Worm (Caenorhabditis elegans): ENCODE measurements around the gene K02A6.4.

K02A6.4 gene

ce11 chrX:8252293-8252692, 33.7 kb upstream of the K02A6.4 start, which contains the start of gene M60.6:
TSS of gene M60.6 (minus strand) at chrX:8252458.
- TF ChIP-seq nhr-23 (tag; optimal IDR thresholded peaks at IDR 0.05) = peak; percentile 33
- no peak for TF ChIP-seq fkh-2 (tag; optimal IDR thresholded peaks at IDR 0.05)
- no peak for TF ChIP-seq nhr-12 (tag; optimal IDR thresholded peaks at IDR 0.05)
- no peak for TF ChIP-seq zag-1 (tag; optimal IDR thresholded peaks at IDR 0.05)
- no peak for TF ChIP-seq nhr-77 (tag; optimal IDR thresholded peaks at IDR 0.05)
- peak; percentile 51 for TF ChIP-seq nhr-25 (tag; optimal IDR thresholded peaks at IDR 0.05)
- TF ChIP-seq skn-1 (tag; optimal IDR thresholded peaks at IDR 0.05) = no peak
- no peak for TF ChIP-seq aly-2 (tag; optimal IDR thresholded peaks at IDR 0.05)
- no peak for TF ChIP-seq pqm-1 (tag; optimal IDR thresholded peaks at IDR 0.05)
- no peak for TF ChIP-seq mdl-1 (tag; optimal IDR thresholded peaks at IDR 0.05)
- no peak for TF ChIP-seq ceh-16 (tag; optimal IDR thresholded peaks at IDR 0.05)
- TF ChIP-seq ceh-28 (tag; optimal IDR thresholded peaks at IDR 0.05) = no peak
- peak; percentile 24 for TF ChIP-seq hmg-11 (tag; optimal IDR thresholded peaks at IDR 0.05)
- TF ChIP-seq elt-3 (tag; optimal IDR thresholded peaks at IDR 0.05) = no peak
- TF ChIP-seq nhr-43 (tag; optimal IDR thresholded peaks at IDR 0.05; ENCODE audit: poor library complexity, severe bottlenecking) = peak; percentile 23
- TF ChIP-seq eor-1 (tag; optimal IDR thresholded peaks at IDR 0.05) = no peak
- TF ChIP-seq nfya-1 (tag; optimal IDR thresholded peaks at IDR 0.05; ENCODE audit: insufficient read depth) = peak; percentile 47
- peak; percentile 34 for TF ChIP-seq snpc-4 (tag; optimal IDR thresholded peaks at IDR 0.05)

ce11 chrX:8247088-8247487, 28.5 kb upstream of the K02A6.4 start:
- TF ChIP-seq elt-1 (tag; optimal IDR thresholded peaks at IDR 0.05) (no peak), ztf-11 (tag; optimal IDR thresholded peaks at IDR 0.05) (no peak), aly-2 (tag; optimal IDR thresholded peaks at IDR 0.05) (no peak), eor-1 (tag; optimal IDR thresholded peaks at IDR 0.05) (no peak), fkh-2 (tag; optimal IDR thresholded peaks at IDR 0.05) (no peak), R02D3.7 (tag; optimal IDR thresholded peaks at IDR 0.05) (no peak), nhr-237 (tag; optimal IDR thresholded peaks at IDR 0.05) (no peak)

ce11 chrX:8246126-8246525, 27.6 kb upstream of the K02A6.4 start, which contains the start of gene kqt-2:
TSS of gene kqt-2 (minus strand) at chrX:8246369.
- TF ChIP-seq ceh-28 (tag; optimal IDR thresholded peaks at IDR 0.05) (no peak), ceh-82 (tag; optimal IDR thresholded peaks at IDR 0.05) (no peak), pqm-1 (tag; optimal IDR thresholded peaks at IDR 0.05) (peak; percentile 74), pha-4 (tag; optimal IDR thresholded peaks at IDR 0.05) (peak; percentile 25), elt-3 (tag; optimal IDR thresholded peaks at IDR 0.05) (no peak), elt-2 (tag; optimal IDR thresholded peaks at IDR 0.05) (peak; percentile 84)

- no peak for TF ChIP-seq ZK546.5 (tag; optimal IDR thresholded peaks at IDR 0.05)
- no peak for TF ChIP-seq sea-2 (GFP tag; optimal IDR thresholded peaks at IDR 0.05)
- no peak for TF ChIP-seq fkh-2 (tag; optimal IDR thresholded peaks at IDR 0.05)
- no peak for TF ChIP-seq lin-39 (tag; optimal IDR thresholded peaks at IDR 0.05)
- no peak for TF ChIP-seq R02D3.7 (tag; optimal IDR thresholded peaks at IDR 0.05)
- TF ChIP-seq elt-1 (tag; optimal IDR thresholded peaks at IDR 0.05) = no peak
- no peak for TF ChIP-seq ceh-82 (tag; optimal IDR thresholded peaks at IDR 0.05)
- peak; percentile 2 for TF ChIP-seq mdl-1 (tag; optimal IDR thresholded peaks at IDR 0.05)
- no peak for TF ChIP-seq nhr-76 (tag; optimal IDR thresholded peaks at IDR 0.05)
- peak; percentile 61 for TF ChIP-seq pha-4 (tag; optimal IDR thresholded peaks at IDR 0.05)
- no peak for TF ChIP-seq fos-1 (tag; optimal IDR thresholded peaks at IDR 0.05)
- no peak for TF ChIP-seq mml-1 (tag; optimal IDR thresholded peaks at IDR 0.05)
- no peak for TF ChIP-seq nhr-11 (tag; optimal IDR thresholded peaks at IDR 0.05)
- peak; percentile 97 for TF ChIP-seq elt-2 (tag; optimal IDR thresholded peaks at IDR 0.05)
- peak; percentile 86 for TF ChIP-seq jun-1 (tag; optimal IDR thresholded peaks at IDR 0.05)
- TF ChIP-seq ceh-16 (tag; optimal IDR thresholded peaks at IDR 0.05) = no peak
- TF ChIP-seq ztf-11 (tag; optimal IDR thresholded peaks at IDR 0.05) = no peak
- no peak for TF ChIP-seq egl-5 (tag; optimal IDR thresholded peaks at IDR 0.05)
- TF ChIP-seq nfya-1 (tag; optimal IDR thresholded peaks at IDR 0.05; ENCODE audit: insufficient read depth) = no peak
- no peak for TF ChIP-seq elt-3 (tag; optimal IDR thresholded peaks at IDR 0.05)
- TF ChIP-seq nhr-67 (tag; optimal IDR thresholded peaks at IDR 0.05) = no peak
- no peak for TF ChIP-seq nhr-28 (tag; optimal IDR thresholded peaks at IDR 0.05)
- TF ChIP-seq nhr-77 (tag; optimal IDR thresholded peaks at IDR 0.05) = no peak
- TF ChIP-seq pqm-1 (tag; optimal IDR thresholded peaks at IDR 0.05) = peak; percentile 99
- TF ChIP-seq lsy-12 (tag; optimal IDR thresholded peaks at IDR 0.05) = no peak
- no peak for TF ChIP-seq unc-39 (tag; optimal IDR thresholded peaks at IDR 0.05)
Observed at ce11 chrX:8243116-8243515, 24.6 kb upstream of the K02A6.4 start.

Measured in whole organism, L3 larva.